Worm (Caenorhabditis elegans) whole organism, early embryonic: Measurements from ENCODE around the gene ugt-22.
"Not testable (repeated sequence)": the region's sequence is repeated elsewhere in the genome, so short reads cannot be mapped to it uniquely, and the experiment has no call there.

Source experiments
- B0310.2 ChIP-seq: sonication (generic microtip); optimal IDR thresholded peaks from 2 replicates; lab custom pipeline; 2016; ENCODE audit warnings: mild to moderate bottlenecking, missing genetic modification characterization, missing compliant biosample characterization
- F13C5.2 ChIP-seq: sonication (generic microtip); optimal IDR thresholded peaks from 2 replicates; lab custom pipeline; 2017; ENCODE audit warnings: mild to moderate bottlenecking, missing genetic modification characterization, inconsistent platforms, missing compliant biosample characterization
- aly-1 ChIP-seq: sonication (generic microtip); optimal IDR thresholded peaks from 2 replicates; lab custom pipeline; 2016; ENCODE audit warnings: missing genetic modification characterization, missing compliant biosample characterization
- ama-1 ChIP-seq: fragments of 150-350 bp; optimal IDR thresholded peaks from 2 replicates; lab custom pipeline; 2014
- ceh-13 ChIP-seq: fragments of 200-800 bp; sonication (Bioruptor generic); optimal IDR thresholded peaks from 2 replicates; lab custom pipeline; 2018; ENCODE audit warnings: mild to moderate bottlenecking, missing genetic modification characterization, missing compliant biosample characterization
- ceh-36 ChIP-seq: sonication (generic microtip); optimal IDR thresholded peaks from 2 replicates; lab custom pipeline; 2016; ENCODE audit warnings: missing genetic modification characterization, inconsistent platforms, missing compliant biosample characterization
- ets-7 ChIP-seq: sonication (generic microtip); optimal IDR thresholded peaks from 2 replicates; lab custom pipeline; 2016; ENCODE audit warnings: missing genotype, missing genetic modification characterization, missing compliant biosample characterization
- flt-1 ChIP-seq: fragments of 200-800 bp; sonication (Bioruptor generic); IDR thresholded peaks from 2 replicates; pipeline ENCODE4 v1.3.6; 2022; ENCODE audit warnings: missing genetic modification characterization, missing compliant biosample characterization
- hmbx-1 ChIP-seq: sonication (generic microtip); optimal IDR thresholded peaks from 2 replicates; lab custom pipeline; 2016; ENCODE audit warnings: mild to moderate bottlenecking, missing genetic modification characterization, missing compliant biosample characterization
- hmg-4 ChIP-seq: fragments of 200-800 bp; sonication (Bioruptor generic); optimal IDR thresholded peaks from 2 replicates; lab custom pipeline; 2018; ENCODE audit warnings: mild to moderate bottlenecking, missing genetic modification characterization, missing compliant biosample characterization
- hnd-1 ChIP-seq: sonication (generic microtip); optimal IDR thresholded peaks from 2 replicates; lab custom pipeline; 2016; ENCODE audit warnings: missing genetic modification characterization, missing compliant biosample characterization
- pes-1 ChIP-seq: fragments of 200-800 bp; sonication (Bioruptor generic); IDR thresholded peaks from 2 replicates; pipeline ENCODE4 v1.3.6; 2022; ENCODE audit warnings: missing genetic modification reagents, missing genetic modification characterization, missing compliant biosample characterization
- scrt-1 ChIP-seq: fragments of 200-800 bp; sonication (Bioruptor generic); IDR thresholded peaks from 2 replicates; pipeline ENCODE4 v1.3.6; 2022; ENCODE audit warnings: missing genetic modification characterization, missing compliant biosample characterization
- sea-1 ChIP-seq: fragments of 200-800 bp; sonication (Bioruptor generic); conservative IDR thresholded peaks from 2 replicates; pipeline ENCODE4 v1.3.6; 2022; ENCODE audit warnings: missing genetic modification characterization, missing compliant biosample characterization
- tbx-11 ChIP-seq: fragments of 200-800 bp; sonication (Bioruptor generic); IDR thresholded peaks from 2 replicates; pipeline ENCODE4 v1.3.6; 2022; ENCODE audit warnings: missing genetic modification characterization, missing compliant biosample characterization
- tbx-37 ChIP-seq: fragments of 200-800 bp; sonication (Bioruptor generic); conservative IDR thresholded peaks from 2 replicates; pipeline ENCODE4 v1.3.6; 2022; ENCODE audit warnings: missing genetic modification reagents, missing genetic modification characterization, missing compliant biosample characterization
- tra-4 ChIP-seq: sonication (generic microtip); optimal IDR thresholded peaks from 2 replicates; lab custom pipeline; 2017; ENCODE audit warnings: missing genetic modification characterization, missing compliant biosample characterization

Gene ugt-22

DNA sequence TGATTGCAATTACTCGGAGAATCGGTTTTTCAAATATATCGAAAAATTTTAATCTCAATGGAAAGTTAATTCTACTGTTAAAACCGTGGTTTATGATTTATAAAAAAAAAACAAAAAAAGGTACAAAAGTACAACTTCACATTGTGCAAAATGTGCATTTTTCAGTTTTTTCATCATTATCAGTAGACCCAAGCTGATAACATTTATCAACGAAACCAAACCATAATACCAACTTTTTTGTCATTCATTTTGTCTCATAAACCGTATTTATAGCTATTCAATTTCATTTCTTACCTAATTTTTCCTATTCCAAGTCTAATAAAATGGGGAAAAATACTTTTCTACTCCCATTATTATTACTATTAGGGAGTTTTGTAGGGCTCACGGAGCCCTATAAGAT, at the start of gene ugt-22:
Gene ugt-22 (plus strand): TSS at position 234 of the 400 bp plus-strand sequence.
- TF ChIP-seq F13C5.2, result no peak
- TF ChIP-seq hmbx-1 (tag; lab: Kevin White, UChicago), result no peak
- TF ChIP-seq ets-7 (tag; lab: Kevin White, UChicago), result no peak
- TF ChIP-seq B0310.2 (tag; lab: Kevin White, UChicago), result no peak
- TF ChIP-seq tra-4 (tag; lab: Kevin White, UChicago), result no peak
- no peak for TF ChIP-seq pes-1
- TF ChIP-seq sea-1 (GFP tag; lab: Robert Waterston, UW), result no peak
- TF ChIP-seq ama-1 (lab: Kevin White, UChicago), result no peak
- no peak for TF ChIP-seq aly-1 (tag; lab: Kevin White, UChicago)
- no peak for TF ChIP-seq tbx-37 (GFP tag; lab: Robert Waterston, UW)
- TF ChIP-seq ceh-13 (GFP tag; lab: Kevin White, UChicago), result no peak
- no peak for TF ChIP-seq hnd-1
- TF ChIP-seq ceh-36 (tag; lab: Kevin White, UChicago), result no peak
- no peak for TF ChIP-seq flt-1
- TF ChIP-seq tbx-11 (GFP tag; lab: Robert Waterston, UW), result no peak
- TF ChIP-seq scrt-1 (GFP tag; lab: Robert Waterston, UW), result no peak
- TF ChIP-seq hmg-4 (GFP tag; lab: Kevin White, UChicago), result no peak

ce11 chrIV:13591645-13592044, 47.4 kb upstream of the ugt-22 start, which contains the start of gene tsp-5:
tsp-5 (minus strand) TSS chrIV:13591745.
- TF ChIP-seq aly-1 (tag; lab: Kevin White, UChicago) (no peak), tbx-11 (GFP tag; lab: Robert Waterston, UW) (no peak), ets-7 (tag; lab: Kevin White, UChicago) (no peak)

DNA sequence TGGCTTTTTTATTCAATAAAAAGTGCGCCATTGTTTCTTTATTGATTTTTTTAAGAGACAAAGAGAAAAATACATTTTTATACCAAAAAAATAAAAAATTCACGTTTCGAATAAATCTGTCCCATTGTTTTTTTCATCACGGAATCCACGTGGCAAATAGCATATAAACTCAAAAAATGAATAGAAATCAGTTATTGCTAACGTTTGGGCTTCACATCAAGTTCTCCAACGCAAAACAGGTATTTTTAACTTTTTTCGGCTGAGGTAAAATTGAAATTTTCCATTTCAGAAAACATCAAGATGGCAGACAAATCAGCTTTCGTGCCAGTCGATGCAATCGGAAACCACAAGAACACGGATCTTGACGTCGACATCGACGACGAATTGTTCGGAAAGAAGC, 45.7 kb upstream of the ugt-22 start, which contains the start of gene Y45F10B.3:
Gene Y45F10B.3 (plus strand): TSS at position 301 of the 400 bp plus-strand sequence.
- TF ChIP-seq tbx-11 (GFP tag; lab: Robert Waterston, UW) (no peak), flt-1 (no peak), B0310.2 (tag; lab: Kevin White, UChicago) (no peak), F13C5.2 (no peak), ets-7 (tag; lab: Kevin White, UChicago) (no peak), hnd-1 (no peak)

DNA sequence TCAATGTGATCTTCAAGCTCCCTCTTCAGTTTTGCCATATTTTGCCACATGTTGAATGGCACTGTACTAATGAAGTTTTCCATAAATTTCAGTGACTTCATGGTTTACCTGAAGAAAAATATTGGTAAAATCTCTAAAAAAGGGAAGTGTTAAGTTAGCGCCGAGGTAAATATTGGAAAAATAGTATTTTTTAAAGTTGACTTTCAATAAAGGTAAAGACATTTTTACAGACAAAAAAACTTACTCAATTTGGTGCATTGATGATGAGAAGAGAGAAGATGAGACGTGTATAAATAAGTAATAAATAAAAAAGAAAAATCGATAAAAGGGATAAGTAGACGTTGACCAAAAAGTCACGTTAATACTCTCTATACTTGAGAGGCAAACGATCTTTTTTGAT, 41.2 kb upstream of the ugt-22 start, which contains the start of gene Y45F10B.9:
Gene Y45F10B.9 (minus strand): TSS at position 101 of the 400 bp plus-strand sequence.
- TF ChIP-seq hmg-4 (GFP tag; lab: Kevin White, UChicago); ceh-13 (GFP tag; lab: Kevin White, UChicago); ets-7 (tag; lab: Kevin White, UChicago): not testable (repeated sequence)

- TF ChIP-seq hmbx-1 (tag; lab: Kevin White, UChicago) (no peak), flt-1 (no peak), B0310.2 (tag; lab: Kevin White, UChicago) (no peak), tra-4 (tag; lab: Kevin White, UChicago) (no peak), ceh-13 (GFP tag; lab: Kevin White, UChicago) (no peak), aly-1 (tag; lab: Kevin White, UChicago) (no peak), hmg-4 (GFP tag; lab: Kevin White, UChicago) (no peak), tbx-11 (GFP tag; lab: Robert Waterston, UW) (no peak), ama-1 (lab: Kevin White, UChicago) (no peak), sea-1 (GFP tag; lab: Robert Waterston, UW) (no peak), pes-1 (no peak)
Observed at ce11 chrIV:13600643-13601042, 38.4 kb upstream of the ugt-22 start.

- TF ChIP-seq ets-7 (tag; lab: Kevin White, UChicago) (no peak), ama-1 (lab: Kevin White, UChicago) (no peak), aly-1 (tag; lab: Kevin White, UChicago) (no peak), B0310.2 (tag; lab: Kevin White, UChicago) (no peak)
Observed at ce11 chrIV:13601428-13601827, 37.6 kb upstream of the ugt-22 start.

ce11 chrIV:13601973-13602669, 36.9 kb upstream of the ugt-22 start, which contains the start of gene Y45F10B.59:
Y45F10B.59 (plus strand) TSS chrIV:13602619.
- TF ChIP-seq hnd-1 (no peak), tra-4 (tag; lab: Kevin White, UChicago) (no peak), aly-1 (tag; lab: Kevin White, UChicago) (no peak)

DNA sequence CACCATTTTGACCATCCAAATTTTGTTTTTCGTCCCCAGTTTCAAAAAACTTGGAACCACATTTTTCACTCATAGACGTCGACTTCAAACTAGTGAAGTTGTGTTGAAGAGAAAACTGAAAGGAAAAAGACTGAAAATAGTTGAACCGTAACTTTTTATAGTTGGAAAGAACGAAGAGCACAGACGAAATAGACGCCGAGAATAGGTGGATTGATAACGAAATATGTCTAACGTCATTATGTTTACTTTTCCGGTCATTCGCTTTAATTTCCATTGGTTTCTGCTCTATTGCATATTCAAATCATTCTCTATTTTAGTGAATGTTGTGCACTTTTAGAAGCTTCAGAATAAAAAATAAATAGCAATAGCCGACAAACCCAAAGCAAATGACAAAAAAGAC, 29.3 kb upstream of the ugt-22 start, which contains the start of gene C08F11.13:
Gene C08F11.13 (minus strand): TSS at position 138 of the 400 bp plus-strand sequence.
- TF ChIP-seq ets-7 (tag; lab: Kevin White, UChicago) (no peak), flt-1 (no peak), ceh-36 (tag; lab: Kevin White, UChicago) (no peak), pes-1 (no peak), sea-1 (GFP tag; lab: Robert Waterston, UW) (no peak), tra-4 (tag; lab: Kevin White, UChicago) (no peak), ceh-13 (GFP tag; lab: Kevin White, UChicago) (no peak), F13C5.2 (no peak), hmbx-1 (tag; lab: Kevin White, UChicago) (no peak), aly-1 (tag; lab: Kevin White, UChicago) (no peak)
